Worm (Caenorhabditis elegans) whole organism, late embryonic: Measurements from ENCODE around the gene txdc-9.

Experiments
- ceh-14 ChIP-seq: sonication (generic microtip); optimal IDR thresholded peaks from 2 replicates; lab custom pipeline; 2016; ENCODE audit warnings: missing genotype, missing genetic modification characterization, missing compliant biosample characterization
- ceh-31 ChIP-seq: sonication (generic microtip); optimal IDR thresholded peaks from 2 replicates; lab custom pipeline; 2016; ENCODE audit warnings: missing genetic modification characterization, missing compliant biosample characterization
- ceh-34 ChIP-seq: sonication (generic microtip); optimal IDR thresholded peaks from 2 replicates; lab custom pipeline; 2016; ENCODE audit warnings: mild to moderate bottlenecking, missing genetic modification characterization, missing compliant biosample characterization
- hlh-30 ChIP-seq: sonication (generic microtip); optimal IDR thresholded peaks from 2 replicates; lab custom pipeline; 2017; ENCODE audit warnings: antibody characterized with exemption, missing genetic modification characterization, missing compliant biosample characterization; ENCODE audit not compliant: insufficient read depth
- pha-4 ChIP-seq: fragments of 150-350 bp; optimal IDR thresholded peaks from 2 replicates; lab custom pipeline; 2018; ENCODE audit warnings: missing biosample characterization, missing genetic modification reagents, missing genetic modification characterization
- pqm-1 ChIP-seq: sonication (generic microtip); optimal IDR thresholded peaks from 2 replicates; lab custom pipeline; 2016; ENCODE audit warnings: missing genetic modification characterization, missing compliant biosample characterization
- tbx-2 ChIP-seq: sonication (generic microtip); optimal IDR thresholded peaks from 2 replicates; lab custom pipeline; 2016; ENCODE audit warnings: missing genetic modification characterization, missing compliant biosample characterization
- tbx-7 ChIP-seq: sonication (generic microtip); optimal IDR thresholded peaks from 2 replicates; lab custom pipeline; 2016; ENCODE audit warnings: missing genotype, missing genetic modification characterization, missing compliant biosample characterization

- TF ChIP-seq ceh-14 (tag; lab: Kevin White, UChicago): no peak
- no peak for TF ChIP-seq tbx-2 (tag; lab: Kevin White, UChicago)
- no peak for TF ChIP-seq pqm-1 (tag; lab: Kevin White, UChicago)
- TF ChIP-seq ceh-31 (tag; lab: Kevin White, UChicago): no peak
- no peak for TF ChIP-seq tbx-7 (tag; lab: Kevin White, UChicago)
- no peak for TF ChIP-seq ceh-34
- TF ChIP-seq hlh-30: no peak
- TF ChIP-seq pha-4: no peak
Observed at ce11 chrIII:6421973-6422511, 9.9 kb upstream of the txdc-9 start.
